Fruit fly (Drosophila melanogaster) whole organism, embryonic: ENCODE results near the gene Eip75B.
A peak's percentile ranks its signal among the peaks of the same experiment; 100 is the strongest.

Experiments used
- Asciz ChIP-seq: fragments of 200-800 bp; sonication (Bioruptor generic); optimal IDR thresholded peaks from 2 replicates; lab custom pipeline; 2017; ENCODE audit warnings: missing biosample characterization, mild to moderate bottlenecking, missing genetic modification characterization, missing genetic modification reagents
- Blimp-1 ChIP-seq: fragments of 200-800 bp; sonication (Bioruptor generic); optimal IDR thresholded peaks from 3 replicates; lab custom pipeline; 2018; ENCODE audit warnings: missing biosample characterization, missing genetic modification characterization, mild to moderate bottlenecking, moderate library complexity, missing genetic modification reagents
- CG10366 ChIP-seq: fragments of 200-800 bp; sonication (Bioruptor generic); IDR thresholded peaks from 2 replicates; pipeline ENCODE4 v1.3.6; 2022; ENCODE audit warnings: missing biosample characterization, missing genetic modification characterization
- CG15269 ChIP-seq: fragments of 200-800 bp; sonication (Bioruptor generic); optimal IDR thresholded peaks from 2 replicates; lab custom pipeline; 2018; ENCODE audit warnings: missing biosample characterization, mild to moderate bottlenecking, missing genetic modification characterization, moderate library complexity
- CG18476 ChIP-seq: fragments of 200-800 bp; sonication (Bioruptor generic); optimal IDR thresholded peaks from 2 replicates; lab custom pipeline; 2016; ENCODE audit warnings: missing biosample characterization, mild to moderate bottlenecking, missing genetic modification characterization
- CG18764 ChIP-seq: fragments of 200-800 bp; sonication (Bioruptor generic); optimal IDR thresholded peaks from 3 replicates; lab custom pipeline; 2016; ENCODE audit warnings: missing biosample characterization, missing genetic modification characterization
- CG4282 ChIP-seq: fragments of 200-800 bp; sonication (Bioruptor generic); optimal IDR thresholded peaks from 2 replicates; lab custom pipeline; 2016; ENCODE audit warnings: missing biosample characterization, missing genetic modification characterization
- CG6654 ChIP-seq: fragments of 200-800 bp; sonication (Bioruptor generic); optimal IDR thresholded peaks from 2 replicates; lab custom pipeline; 2017; ENCODE audit warnings: missing biosample characterization, mild to moderate bottlenecking, missing genetic modification characterization
- CG6791 ChIP-seq: fragments of 200-800 bp; sonication (Bioruptor generic); IDR thresholded peaks from 3 replicates; pipeline ENCODE4 v1.3.6; 2022; ENCODE audit warnings: missing biosample characterization, missing genetic modification characterization; ENCODE audit not compliant: partially characterized antibody
- CG7928 ChIP-seq: fragments of 200-800 bp; sonication (Bioruptor generic); optimal IDR thresholded peaks from 2 replicates; lab custom pipeline; 2017; ENCODE audit warnings: missing biosample characterization, mild to moderate bottlenecking, missing genetic modification characterization
- CG7963 ChIP-seq: fragments of 200-800 bp; sonication (Bioruptor generic); IDR thresholded peaks from 3 replicates; pipeline ENCODE4 v1.3.6; 2022; ENCODE audit warnings: missing biosample characterization, missing genetic modification characterization; ENCODE audit not compliant: partially characterized antibody
- CG8290 ChIP-seq, 3 experiments: fragments of 200-800 bp; sonication (Bioruptor generic); optimal IDR thresholded peaks; 2 replicates each; lab custom pipeline; 2016 to 2019; ENCODE audit warnings: missing biosample characterization in 3 of 3, missing genetic modification characterization in 3 of 3, mild to moderate bottlenecking in 2 of 3, moderate library complexity in 1 of 3
- CG9876 ChIP-seq: fragments of 200-800 bp; sonication (Bioruptor generic); optimal IDR thresholded peaks from 2 replicates; lab custom pipeline; 2016; ENCODE audit warnings: missing biosample characterization, missing genetic modification characterization
- D19B ChIP-seq: fragments of 200-800 bp; sonication (Bioruptor generic); optimal IDR thresholded peaks from 2 replicates; lab custom pipeline; 2017; ENCODE audit warnings: missing biosample characterization, mild to moderate bottlenecking, missing genetic modification characterization
- Eip74EF ChIP-seq, 2 experiments: fragments of 200-800 bp in 1 of 2; fragments of >200 bp in 1 of 2; sonication (Bioruptor generic) in 1 of 2; optimal IDR thresholded peaks; 2 replicates each; lab custom pipeline; 2017 to 2019; ENCODE audit warnings: missing biosample characterization in 2 of 2, missing genetic modification characterization in 2 of 2, mild to moderate bottlenecking in 1 of 2, moderate library complexity in 1 of 2
- Elba2 ChIP-seq: fragments of 200-800 bp; sonication (Bioruptor generic); optimal IDR thresholded peaks from 3 replicates; lab custom pipeline; 2016; ENCODE audit warnings: missing biosample characterization, missing genetic modification characterization
- Ets65A ChIP-seq: fragments of 200-800 bp; sonication (Bioruptor generic); peaks from one replicate; lab custom pipeline; 2016; ENCODE audit warnings: missing biosample characterization, missing genetic modification characterization
- Hr78 ChIP-seq, 2 experiments: fragments of 200-800 bp in 1 of 2; fragments of >200 bp in 1 of 2; sonication (Bioruptor generic) in 1 of 2; optimal IDR thresholded peaks; 2 replicates each; lab custom pipeline; 2017 to 2019; ENCODE audit warnings: missing biosample characterization in 2 of 2, missing genetic modification characterization in 2 of 2, mild to moderate bottlenecking in 1 of 2, moderate library complexity in 1 of 2
- Med ChIP-seq: fragments of 200-800 bp; sonication (Bioruptor generic); peaks from one replicate; lab custom pipeline; 2016; ENCODE audit warnings: missing biosample characterization, missing genetic modification characterization, mild to moderate bottlenecking, inconsistent platforms, moderate library complexity
- Mrtf ChIP-seq: fragments of 200-800 bp; sonication (Bioruptor generic); IDR thresholded peaks from 3 replicates; pipeline ENCODE4 v1.3.6; 2022; ENCODE audit warnings: missing biosample characterization, missing genetic modification characterization
- Pdp1 ChIP-seq, 2 experiments: fragments of 200-800 bp; sonication (Bioruptor generic); optimal IDR thresholded peaks; 3 replicates each; lab custom pipeline; 2016; ENCODE audit warnings: missing biosample characterization in 2 of 2, missing genetic modification characterization in 2 of 2, mild to moderate bottlenecking in 1 of 2, moderate library complexity in 1 of 2
- Rfx ChIP-seq: fragments of 200-800 bp; sonication (Bioruptor generic); IDR thresholded peaks from 2 replicates; pipeline ENCODE4 v1.3.6; 2022; ENCODE audit warnings: missing biosample characterization, missing genetic modification characterization
- Stat92E ChIP-seq, 3 experiments: fragments of >200 bp in 2 of 3; fragments of 200-800 bp in 1 of 3; sonication (Bioruptor generic) in 1 of 3; optimal IDR thresholded peaks; 2 replicates each; lab custom pipeline; 2017 to 2019; ENCODE audit warnings: missing biosample characterization in 3 of 3, missing genetic modification characterization in 3 of 3, mild to moderate bottlenecking in 1 of 3, moderate library complexity in 1 of 3
- cas ChIP-seq: fragments of 200-800 bp; sonication (Bioruptor generic); IDR thresholded peaks from 2 replicates; pipeline ENCODE4 v1.3.6; 2022; ENCODE audit warnings: missing biosample characterization, missing genetic modification characterization
- cato ChIP-seq: fragments of 200-800 bp; sonication (Bioruptor generic); optimal IDR thresholded peaks from 2 replicates; lab custom pipeline; 2016; ENCODE audit warnings: missing biosample characterization, missing genetic modification characterization, borderline replicate concordance
- exex ChIP-seq: fragments of 200-800 bp; sonication (Bioruptor generic); optimal IDR thresholded peaks from 4 replicates; lab custom pipeline; 2018; ENCODE audit warnings: missing biosample characterization, mild to moderate bottlenecking, missing genetic modification characterization, moderate library complexity
- gcm ChIP-seq: fragments of 200-800 bp; sonication (Bioruptor generic); optimal IDR thresholded peaks from 2 replicates; lab custom pipeline; 2019; ENCODE audit warnings: missing biosample characterization, mild to moderate bottlenecking, missing genetic modification characterization, moderate library complexity
- gt ChIP-seq: fragments of 200-800 bp; sonication (Bioruptor generic); IDR thresholded peaks from 2 replicates; pipeline ENCODE4 v1.3.6; 2022; ENCODE audit warnings: missing biosample characterization, missing genetic modification characterization
- hth ChIP-seq: fragments of >200 bp; optimal IDR thresholded peaks from 2 replicates; lab custom pipeline; 2017; ENCODE audit warnings: inconsistent platforms
- kni ChIP-seq: fragments of 200-800 bp; sonication (Bioruptor generic); optimal IDR thresholded peaks from 3 replicates; lab custom pipeline; 2017; ENCODE audit warnings: mild to moderate bottlenecking, missing biosample characterization, missing genetic modification reagents, missing genetic modification characterization
- oc ChIP-seq: fragments of 200-800 bp; sonication (Bioruptor generic); optimal IDR thresholded peaks from 2 replicates; lab custom pipeline; 2018; ENCODE audit warnings: missing biosample characterization, mild to moderate bottlenecking, missing genetic modification characterization, moderate library complexity
- peb ChIP-seq: fragments of 200-800 bp; sonication (Bioruptor generic); IDR thresholded peaks from 2 replicates; pipeline ENCODE4 v1.3.6; 2022; ENCODE audit warnings: missing biosample characterization, missing genetic modification characterization
- sna ChIP-seq: fragments of 200-800 bp; sonication (Bioruptor generic); IDR thresholded peaks from 2 replicates; pipeline ENCODE4 v1.3.6; 2022; ENCODE audit warnings: missing biosample characterization, missing genetic modification characterization; ENCODE audit not compliant: partially characterized antibody
- sob ChIP-seq: fragments of 200-800 bp; sonication (Bioruptor generic); IDR thresholded peaks from 2 replicates; pipeline ENCODE4 v1.3.6; 2022; ENCODE audit warnings: missing biosample characterization, missing genetic modification characterization
- vnd ChIP-seq: fragments of 200-800 bp; sonication (Bioruptor generic); IDR thresholded peaks from 3 replicates; pipeline ENCODE4 v1.3.6; 2022; ENCODE audit warnings: missing biosample characterization, missing genetic modification characterization; ENCODE audit not compliant: partially characterized antibody
- vvl ChIP-seq: fragments of 200-800 bp; sonication (Bioruptor generic); IDR thresholded peaks from 2 replicates; pipeline ENCODE4 v1.3.6; 2022; ENCODE audit warnings: missing biosample characterization, missing genetic modification characterization

The Eip75B gene

dm6 chr3L:17935032-17935431, 129.5 kb downstream of the Eip75B start:
- no peak for TF ChIP-seq CG18476 (GFP tag; lab: Kevin White, UChicago)
- TF ChIP-seq Ets65A (GFP tag; lab: Kevin White, UChicago): peak; percentile 62
- no peak for TF ChIP-seq hth (lab: Kevin White, UChicago)
- no peak for TF ChIP-seq CG9876
- 0 out of 3 replicates have a peak, but pooled peaks have one; percentile 17 for TF ChIP-seq Mrtf (GFP tag; lab: Robert Waterston, UW)
- TF ChIP-seq gt (GFP tag; lab: Robert Waterston, UW): no peak
- TF ChIP-seq vvl (GFP tag; lab: Robert Waterston, UW): peak; percentile 20; the same call in 1 of the 2 replicates
- TF ChIP-seq peb: no peak
- TF ChIP-seq CG4282 (GFP tag; lab: Kevin White, UChicago): no peak
- peak; percentile 96 for TF ChIP-seq Blimp-1 (GFP tag; lab: Kevin White, UChicago)
- TF ChIP-seq cas: no peak
- TF ChIP-seq CG18764: no peak
- no peak for TF ChIP-seq Eip74EF (GFP tag; optimal IDR thresholded peaks at IDR 0.05; lab: Kevin White, UChicago)
- no peak for TF ChIP-seq Elba2 (GFP tag; lab: Kevin White, UChicago)
- no peak for TF ChIP-seq CG7963
- peak; percentile 57 for TF ChIP-seq kni (GFP tag; lab: Kevin White, UChicago)
- TF ChIP-seq Asciz (GFP tag; lab: Kevin White, UChicago): no peak
- no peak for TF ChIP-seq sna (GFP tag; lab: Robert Waterston, UW)
- TF ChIP-seq Rfx (GFP tag; lab: Robert Waterston, UW): no peak
- TF ChIP-seq oc (tag; lab: Kevin White, UChicago): peak; percentile 75
- TF ChIP-seq vnd (GFP tag; lab: Robert Waterston, UW): 0 out of 3 replicates have a peak, but pooled peaks have one; percentile 36
- TF ChIP-seq cato (GFP tag; lab: Kevin White, UChicago): no peak
- no peak for TF ChIP-seq CG10366

- TF ChIP-seq Blimp-1 (GFP tag; lab: Kevin White, UChicago): peak; percentile 49
- TF ChIP-seq Med (GFP tag; lab: Kevin White, UChicago): peak; percentile 30
- peak; percentile 22 for TF ChIP-seq CG15269
- peak in 1 of 3 experiments; percentile 52 for TF ChIP-seq Stat92E (GFP tag; optimal IDR thresholded peaks at IDR 0.05; lab: Kevin White, UChicago)
- peak in 1 of 2 experiments; percentile 10 for TF ChIP-seq Pdp1 (GFP tag; optimal IDR thresholded peaks at IDR 0.05; lab: Kevin White, UChicago)
- no peak for TF ChIP-seq D19B (GFP tag; lab: Kevin White, UChicago)
- TF ChIP-seq CG6791 (GFP tag; lab: Robert Waterston, UW): 0 out of 3 replicates have a peak, but pooled peaks have one; percentile 32
- TF ChIP-seq exex (tag; lab: Kevin White, UChicago): no peak
Measured at dm6 chr3L:17933788-17934318, 130.6 kb downstream of the Eip75B start.

dm6 chr3L:17933065-17933464, 131.4 kb downstream of the Eip75B start:
- TF ChIP-seq gcm (GFP tag; lab: Kevin White, UChicago) (peak; percentile 69), Ets65A (GFP tag; lab: Kevin White, UChicago) (peak; percentile 42), sob (GFP tag; lab: Robert Waterston, UW) (peak; percentile 33; the same call in 1 of the 2 replicates), Rfx (GFP tag; lab: Robert Waterston, UW) (0 out of 2 replicates have a peak, but pooled peaks have one; percentile 25), CG7928 (no peak), CG8290 (GFP tag; optimal IDR thresholded peaks at IDR 0.05; lab: Kevin White, UChicago) (no peak), CG8290 (tag; optimal IDR thresholded peaks at IDR 0.05; lab: Kevin White, UChicago) (peak in 1 of 2 experiments; percentile 46), CG6654 (GFP tag; lab: Kevin White, UChicago) (no peak), Hr78 (GFP tag; optimal IDR thresholded peaks at IDR 0.05; lab: Kevin White, UChicago) (peak in 1 of 2 experiments; percentile 7)
- TF ChIP-seq, all 482 proteins: peak for 6
